Fruit fly (Drosophila melanogaster): ENCODE data around the gene Elo68beta.

dm6 chr3L:11124841-11125240 lies 23.3 kb upstream of the Elo68beta start:
- TF ChIP-seq CG8478 (optimal IDR thresholded peaks at IDR 0.05) (no peak), CTCF (optimal IDR thresholded peaks at IDR 0.05) (no peak)
